Worm (Caenorhabditis elegans) whole organism, young adult: ENCODE measurements around the gene Y110A2AL.1.

Source experiments
- B0261.1 ChIP-seq: sonication (generic microtip); optimal IDR thresholded peaks from 2 replicates; lab custom pipeline; 2016; ENCODE audit warnings: mild to moderate bottlenecking, missing genetic modification characterization, moderate library complexity, missing compliant biosample characterization
- F23B12.7 ChIP-seq: sonication (generic microtip); optimal IDR thresholded peaks from 2 replicates; lab custom pipeline; 2017; ENCODE audit warnings: missing genetic modification characterization, mild to moderate bottlenecking, missing compliant biosample characterization, antibody characterized with exemption, moderate library complexity; ENCODE audit not compliant: insufficient read depth
- F33H1.4 ChIP-seq: fragments of 200-800 bp; sonication (Bioruptor generic); IDR thresholded peaks from 2 replicates; pipeline ENCODE4 v1.3.6; 2022; ENCODE audit warnings: missing genetic modification reagents, missing genetic modification characterization, missing compliant biosample characterization
- F55B11.4 ChIP-seq: sonication (generic microtip); optimal IDR thresholded peaks from 2 replicates; lab custom pipeline; 2016; ENCODE audit warnings: missing compliant biosample characterization, missing genetic modification characterization, borderline replicate concordance; ENCODE audit not compliant: insufficient read depth
- K11D2.4 ChIP-seq: fragments of 200-800 bp; sonication (Bioruptor generic); IDR thresholded peaks from 2 replicates; pipeline ENCODE4 v1.3.6; 2022; ENCODE audit warnings: missing genetic modification reagents, missing genetic modification characterization, missing compliant biosample characterization
- K12H6.12 ChIP-seq: fragments of 200-800 bp; sonication (Bioruptor generic); optimal IDR thresholded peaks from 2 replicates; lab custom pipeline; 2018; ENCODE audit warnings: mild to moderate bottlenecking, missing genetic modification characterization, missing compliant biosample characterization
- T07F8.4 ChIP-seq: sonication (generic microtip); optimal IDR thresholded peaks from 2 replicates; lab custom pipeline; 2016; ENCODE audit warnings: mild to moderate bottlenecking, missing genetic modification characterization, moderate library complexity, missing compliant biosample characterization
- Y53F4B.3 ChIP-seq: fragments of 200-800 bp; sonication (Bioruptor generic); IDR thresholded peaks from 2 replicates; pipeline ENCODE4 v1.3.6; 2022; ENCODE audit warnings: missing genetic modification reagents, missing genetic modification characterization, missing compliant biosample characterization
- Y95B8A.8 ChIP-seq: fragments of 200-800 bp; sonication (Bioruptor generic); IDR thresholded peaks from 2 replicates; pipeline ENCODE4 v1.3.6; 2022; ENCODE audit warnings: missing genetic modification reagents, missing genetic modification characterization, missing compliant biosample characterization
- akir-1 ChIP-seq: fragments of 200-800 bp; sonication (Bioruptor generic); optimal IDR thresholded peaks from 2 replicates; lab custom pipeline; 2018; ENCODE audit warnings: mild to moderate bottlenecking, missing genetic modification characterization, moderate library complexity, missing compliant biosample characterization
- atf-7 ChIP-seq: sonication (generic microtip); optimal IDR thresholded peaks from 2 replicates; lab custom pipeline; 2017; ENCODE audit warnings: mild to moderate bottlenecking, missing genetic modification characterization, missing compliant biosample characterization
- attf-5 ChIP-seq: fragments of 200-800 bp; sonication (Bioruptor generic); optimal IDR thresholded peaks from 2 replicates; lab custom pipeline; 2018; ENCODE audit warnings: mild to moderate bottlenecking, missing genetic modification characterization, missing compliant biosample characterization
- bed-1 ChIP-seq: fragments of 200-800 bp; sonication (Bioruptor generic); IDR thresholded peaks from 2 replicates; pipeline ENCODE4 v1.3.6; 2022; ENCODE audit warnings: missing genetic modification reagents, missing genetic modification characterization, missing compliant biosample characterization
- ccch-3 ChIP-seq: fragments of 200-800 bp; sonication (Bioruptor generic); optimal IDR thresholded peaks from 2 replicates; lab custom pipeline; 2018; ENCODE audit warnings: mild to moderate bottlenecking, missing genetic modification characterization, missing compliant biosample characterization
- ceh-27 ChIP-seq: fragments of 200-800 bp; sonication (Bioruptor generic); optimal IDR thresholded peaks from 2 replicates; lab custom pipeline; 2018; ENCODE audit warnings: mild to moderate bottlenecking, missing genetic modification characterization, moderate library complexity, missing compliant biosample characterization
- ceh-79 ChIP-seq: sonication (generic microtip); optimal IDR thresholded peaks from 2 replicates; lab custom pipeline; 2017; ENCODE audit warnings: mild to moderate bottlenecking, missing genetic modification characterization, missing compliant biosample characterization
- chd-7 ChIP-seq: sonication (generic microtip); optimal IDR thresholded peaks from 2 replicates; lab custom pipeline; 2016; ENCODE audit warnings: mild to moderate bottlenecking, missing genetic modification characterization, moderate library complexity, missing compliant biosample characterization
- dox-1 ChIP-seq: fragments of 200-800 bp; sonication (Bioruptor generic); IDR thresholded peaks from 2 replicates; pipeline ENCODE4 v1.3.6; 2022; ENCODE audit warnings: missing genetic modification reagents, missing genetic modification characterization, missing compliant biosample characterization
- dpff-1 ChIP-seq: sonication (generic microtip); optimal IDR thresholded peaks from 2 replicates; lab custom pipeline; 2017; ENCODE audit warnings: mild to moderate bottlenecking, missing genetic modification characterization, missing compliant biosample characterization
- hlh-12 ChIP-seq: sonication (generic microtip); optimal IDR thresholded peaks from 2 replicates; lab custom pipeline; 2016; ENCODE audit warnings: missing genetic modification characterization, missing compliant biosample characterization
- hmg-20 ChIP-seq: fragments of 200-800 bp; sonication (Bioruptor generic); IDR thresholded peaks from 2 replicates; pipeline ENCODE4 v1.3.6; 2022; ENCODE audit warnings: missing genetic modification reagents, missing genetic modification characterization, missing compliant biosample characterization
- hsf-1 ChIP-seq: fragments of 200-800 bp; sonication (Bioruptor generic); IDR thresholded peaks from 2 replicates; pipeline ENCODE4 v1.3.6; 2022; ENCODE audit warnings: missing genetic modification reagents, missing genetic modification characterization, missing compliant biosample characterization
- lin-35 ChIP-seq, 3 experiments: fragments of 150-350 bp in 2 of 3; sonication (generic microtip) in 1 of 3; optimal IDR thresholded peaks; 2 replicates each; lab custom pipeline; 2014 to 2018; ENCODE audit warnings: missing biosample characterization in 3 of 3, missing genetic modification characterization in 3 of 3, missing genetic modification reagents in 3 of 3
- lin-40 ChIP-seq: sonication (generic microtip); optimal IDR thresholded peaks from 2 replicates; lab custom pipeline; 2016; ENCODE audit warnings: missing genetic modification characterization, mild to moderate bottlenecking, missing compliant biosample characterization, missing genotype, missing genetic modification reagents
- lin-54 ChIP-seq: fragments of 200-800 bp; sonication (Bioruptor generic); optimal IDR thresholded peaks from 2 replicates; lab custom pipeline; 2018; ENCODE audit warnings: mild to moderate bottlenecking, missing genetic modification characterization, missing compliant biosample characterization
- madf-10 ChIP-seq: sonication (generic microtip); optimal IDR thresholded peaks from 2 replicates; lab custom pipeline; 2016; ENCODE audit warnings: mild to moderate bottlenecking, missing genetic modification characterization, missing compliant biosample characterization
- mcd-1 ChIP-seq: fragments of 200-800 bp; sonication (Bioruptor generic); IDR thresholded peaks from 2 replicates; pipeline ENCODE4 v1.3.6; 2022; ENCODE audit warnings: missing genetic modification reagents, missing genetic modification characterization, missing compliant biosample characterization
- nfya-2 ChIP-seq: fragments of 200-800 bp; sonication (Bioruptor generic); IDR thresholded peaks from 2 replicates; pipeline ENCODE4 v1.3.6; 2022; ENCODE audit warnings: missing genetic modification reagents, missing genetic modification characterization, missing compliant biosample characterization
- nhr-120 ChIP-seq: fragments of 200-800 bp; sonication (Bioruptor generic); IDR thresholded peaks from 2 replicates; pipeline ENCODE4 v1.3.6; 2022; ENCODE audit warnings: missing genetic modification characterization, missing compliant biosample characterization
- nhr-90 ChIP-seq: sonication (generic microtip); optimal IDR thresholded peaks from 2 replicates; lab custom pipeline; 2016; ENCODE audit warnings: missing genotype, mild to moderate bottlenecking, missing genetic modification characterization, missing compliant biosample characterization
- pbrm-1 ChIP-seq: fragments of 200-800 bp; sonication (Bioruptor generic); IDR thresholded peaks from 2 replicates; pipeline ENCODE4 v1.3.6; 2022; ENCODE audit warnings: missing genetic modification reagents, missing genetic modification characterization, missing compliant biosample characterization
- rec-8 ChIP-seq, 2 experiments: sonication (generic microtip); optimal IDR thresholded peaks; 2 replicates each; lab custom pipeline; 2016; ENCODE audit warnings: mild to moderate bottlenecking in 2 of 2, missing genetic modification characterization in 2 of 2, missing genetic modification reagents in 2 of 2, missing genotype in 2 of 2, missing biosample characterization in 1 of 2, missing compliant biosample characterization in 1 of 2, moderate library complexity in 1 of 2
- rpc-1 ChIP-seq, 2 experiments: fragments of 150-350 bp in 1 of 2; sonication (generic microtip) in 1 of 2; optimal IDR thresholded peaks; 2 replicates each; lab custom pipeline; 2014 to 2018; ENCODE audit warnings: missing biosample characterization in 1 of 2, missing genetic modification characterization in 1 of 2, missing genetic modification reagents in 1 of 2, missing genotype in 1 of 2
- snpc-3.4 ChIP-seq: sonication (generic microtip); optimal IDR thresholded peaks from 2 replicates; lab custom pipeline; 2017; ENCODE audit warnings: missing genetic modification characterization, mild to moderate bottlenecking, missing compliant biosample characterization, antibody characterized with exemption, moderate library complexity, missing genotype, missing genetic modification reagents
- tbp1 ChIP-seq: fragments of 200-800 bp; sonication (Bioruptor generic); optimal IDR thresholded peaks from 2 replicates; lab custom pipeline; 2018; ENCODE audit warnings: mild to moderate bottlenecking, missing genetic modification characterization, missing compliant biosample characterization
- unc-130 ChIP-seq: sonication (generic microtip); optimal IDR thresholded peaks from 2 replicates; lab custom pipeline; 2016; ENCODE audit warnings: missing genetic modification reagents, missing genetic modification characterization, missing compliant biosample characterization
- zfh-2 ChIP-seq: fragments of 200-800 bp; sonication (Bioruptor generic); conservative IDR thresholded peaks from 2 replicates; pipeline ENCODE4 v1.3.6; 2022; ENCODE audit warnings: missing genetic modification reagents, missing genetic modification characterization, missing compliant biosample characterization
- ztf-25 ChIP-seq: fragments of 200-800 bp; sonication (Bioruptor generic); IDR thresholded peaks from 2 replicates; pipeline ENCODE4 v1.3.6; 2022; ENCODE audit warnings: missing genetic modification reagents, missing genetic modification characterization, missing compliant biosample characterization
- ztf-3 ChIP-seq: fragments of 200-800 bp; sonication (Bioruptor generic); optimal IDR thresholded peaks from 2 replicates; lab custom pipeline; 2018; ENCODE audit warnings: mild to moderate bottlenecking, missing genetic modification characterization, missing compliant biosample characterization

The Y110A2AL.1 gene

ce11 chrII:2841529-2841928 lies 33.4 kb upstream of the Y110A2AL.1 start, which contains the start of gene Y110A2AL.6:
Y110A2AL.6 (minus strand) TSS chrII:2841629.
- TF ChIP-seq madf-10 (tag; lab: Kevin White, UChicago) (no peak), rpc-1 (optimal IDR thresholded peaks at IDR 0.05; lab: Kevin White, UChicago) (no peak), rpc-1 (tag; optimal IDR thresholded peaks at IDR 0.05; lab: Kevin White, UChicago) (peak; percentile 33)

DNA sequence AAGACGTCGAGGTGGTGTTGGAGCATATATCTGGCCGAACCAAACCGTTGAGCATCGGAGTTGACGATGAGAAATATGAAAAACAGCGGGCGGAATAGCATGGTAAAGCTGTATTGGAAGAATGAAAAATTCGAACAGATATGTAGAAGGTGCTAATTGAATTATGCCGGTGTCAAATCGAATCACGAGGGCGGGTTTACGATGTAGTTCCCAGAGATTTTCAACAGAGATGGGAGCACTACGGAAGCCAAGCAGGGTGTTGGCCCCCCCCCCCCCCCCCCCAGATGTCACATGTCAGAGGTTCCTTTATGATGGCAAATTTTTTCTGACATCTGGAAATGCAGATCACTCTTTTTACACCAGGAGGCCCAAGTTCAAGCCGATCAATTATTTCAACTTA lies 31.8 kb upstream of the Y110A2AL.1 start, which contains the start of gene Y110A2AL.7:
TSS of gene Y110A2AL.7 (minus strand) at position 101 of the 400 bp plus-strand sequence.
- TF ChIP-seq lin-35 (GFP tag; optimal IDR thresholded peaks at IDR 0.05; lab: Kevin White, UChicago) (no peak), ccch-3 (GFP tag; lab: Kevin White, UChicago) (no peak), atf-7 (no peak), Y95B8A.8 (GFP tag; lab: Robert Waterston, UW) (no peak), ceh-79 (no peak), lin-54 (no peak), dox-1 (GFP tag; lab: Robert Waterston, UW) (no peak), Y53F4B.3 (GFP tag; lab: Robert Waterston, UW) (no peak)
- TF ChIP-seq, all 124 proteins: peak for 0

ce11 chrII:2845674-2846073 lies 29.2 kb upstream of the Y110A2AL.1 start:
- TF ChIP-seq ztf-3 (GFP tag; lab: Kevin White, UChicago) = no peak
- 0 out of 2 replicates have a peak, but pooled peaks have one; percentile 18 for TF ChIP-seq pbrm-1
- 0 out of 2 replicates have a peak, but pooled peaks have one; percentile 34 for TF ChIP-seq bed-1 (GFP tag; lab: Robert Waterston, UW)
- peak; percentile 59 for TF ChIP-seq zfh-2
- TF ChIP-seq, all 124 proteins: peak for 3

DNA sequence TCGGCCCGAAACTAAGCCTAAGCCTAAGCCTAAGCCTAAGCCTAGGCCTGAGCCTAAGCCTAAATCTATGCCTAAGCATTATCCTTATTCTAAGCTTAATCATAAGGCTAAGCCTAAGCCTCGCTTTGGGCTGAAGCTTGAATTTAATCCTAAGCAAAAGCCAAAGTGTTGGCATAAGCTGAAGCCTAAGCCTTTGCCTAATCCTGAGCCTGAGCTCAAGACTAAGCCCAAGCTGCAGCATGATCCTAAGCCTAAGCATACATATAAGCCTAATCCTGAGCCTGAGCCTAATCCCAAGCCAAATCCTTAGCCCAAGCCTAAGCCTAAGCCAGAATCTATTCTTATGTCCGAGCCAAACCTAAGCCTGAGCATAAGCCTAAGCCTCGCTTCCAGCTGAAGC lies 28.3 kb upstream of the Y110A2AL.1 start:
- TF ChIP-seq hmg-20 (GFP tag; lab: Robert Waterston, UW) (no peak), nhr-120 (GFP tag; lab: Robert Waterston, UW) (no peak), atf-7 (no peak), lin-35 (GFP tag; optimal IDR thresholded peaks at IDR 0.05; lab: Kevin White, UChicago) (no peak), dpff-1 (tag; lab: Kevin White, UChicago) (no peak), ztf-25 (no peak), attf-5 (GFP tag; lab: Kevin White, UChicago) (no peak)

- no peak for TF ChIP-seq T07F8.4 (tag; lab: Kevin White, UChicago)
- TF ChIP-seq unc-130 (GFP tag; lab: Kevin White, UChicago) = no peak
- TF ChIP-seq nhr-90 (tag; lab: Kevin White, UChicago) = no peak
- no peak for TF ChIP-seq snpc-3.4 (tag; lab: Kevin White, UChicago)
- TF ChIP-seq lin-40 = no peak
Measured at ce11 chrII:2852493-2852892, 22.4 kb upstream of the Y110A2AL.1 start, which contains the start of gene ptc-3. ptc-3 (minus strand) TSS chrII:2852593.

ce11 chrII:2853767-2854166 lies 21.1 kb upstream of the Y110A2AL.1 start:
- TF ChIP-seq ceh-27 (GFP tag; lab: Kevin White, UChicago) (no peak), nfya-2 (GFP tag; lab: Robert Waterston, UW) (no peak), F33H1.4 (no peak), chd-7 (no peak), bed-1 (GFP tag; lab: Robert Waterston, UW) (no peak), F55B11.4 (no peak), hsf-1 (no peak), K12H6.12 (tag; lab: Kevin White, UChicago) (no peak), K11D2.4 (GFP tag; lab: Robert Waterston, UW) (no peak), akir-1 (GFP tag; lab: Kevin White, UChicago) (no peak), hlh-12 (tag; lab: Kevin White, UChicago) (no peak), rec-8 (tag; optimal IDR thresholded peaks at IDR 0.05; lab: Kevin White, UChicago) (no peak), B0261.1 (no peak), F23B12.7 (no peak), tbp1 (GFP tag; lab: Kevin White, UChicago) (no peak), mcd-1 (GFP tag; lab: Robert Waterston, UW) (no peak), snpc-3.4 (tag; lab: Kevin White, UChicago) (no peak), lin-54 (no peak)
